Worm (Caenorhabditis elegans) whole organism, young adult: ENCODE data around the gene C44F1.1.

ENCODE experiments used
- ama-1 ChIP-seq, 3 experiments: fragments of 150-350 bp in 1 of 3; sonication (generic microtip) in 2 of 3; optimal IDR thresholded peaks; 2 replicates each; lab custom pipeline; 2014 to 2018; ENCODE audit warnings: missing biosample characterization in 2 of 3, missing genetic modification characterization in 2 of 3, missing genetic modification reagents in 2 of 3
- ceh-58 ChIP-seq: fragments of 200-800 bp; sonication (Bioruptor generic); IDR thresholded peaks from 2 replicates; pipeline ENCODE4 v1.3.6; 2022; ENCODE audit warnings: missing genetic modification characterization, missing compliant biosample characterization
- dpff-1 ChIP-seq: sonication (generic microtip); optimal IDR thresholded peaks from 2 replicates; lab custom pipeline; 2017; ENCODE audit warnings: mild to moderate bottlenecking, missing genetic modification characterization, missing compliant biosample characterization
- egl-44 ChIP-seq: fragments of 200-800 bp; sonication (Bioruptor generic); IDR thresholded peaks from 2 replicates; pipeline ENCODE4 v1.3.6; 2022; ENCODE audit warnings: missing genetic modification reagents, missing genetic modification characterization, missing compliant biosample characterization
- hmg-20 ChIP-seq: fragments of 200-800 bp; sonication (Bioruptor generic); IDR thresholded peaks from 2 replicates; pipeline ENCODE4 v1.3.6; 2022; ENCODE audit warnings: missing genetic modification reagents, missing genetic modification characterization, missing compliant biosample characterization
- let-526 ChIP-seq: fragments of 200-800 bp; sonication (Bioruptor generic); IDR thresholded peaks from 2 replicates; pipeline ENCODE4 v1.3.6; 2022; ENCODE audit warnings: missing genetic modification reagents, missing genetic modification characterization, missing compliant biosample characterization
- lin-35 ChIP-seq, 3 experiments: fragments of 150-350 bp in 2 of 3; sonication (generic microtip) in 1 of 3; optimal IDR thresholded peaks; 2 replicates each; lab custom pipeline; 2014 to 2018; ENCODE audit warnings: missing biosample characterization in 3 of 3, missing genetic modification characterization in 3 of 3, missing genetic modification reagents in 3 of 3
- lir-1 ChIP-seq: fragments of 200-800 bp; sonication (Bioruptor generic); conservative IDR thresholded peaks from 2 replicates; pipeline ENCODE4 v1.3.6; 2022; ENCODE audit warnings: missing genetic modification reagents, missing genetic modification characterization, missing compliant biosample characterization
- pha-4 ChIP-seq: fragments of 150-350 bp; sonication (generic microtip); optimal IDR thresholded peaks from 2 replicates; lab custom pipeline; 2014; ENCODE audit warnings: missing biosample characterization, missing genetic modification reagents, missing genetic modification characterization
- sea-2 ChIP-seq: fragments of 200-800 bp; sonication (Bioruptor generic); IDR thresholded peaks from 2 replicates; pipeline ENCODE4 v1.3.6; 2022; ENCODE audit warnings: missing genetic modification characterization, missing compliant biosample characterization
- snpc-4 ChIP-seq, 5 experiments: fragments of 150-350 bp in 1 of 5; sonication (generic microtip) in 4 of 5; optimal IDR thresholded peaks; 2 replicates each; lab custom pipeline; 2014 to 2018; ENCODE audit warnings: missing genetic modification characterization in 5 of 5, missing biosample characterization in 3 of 5, antibody characterized with exemption in 2 of 5, mild to moderate bottlenecking in 2 of 5, missing compliant biosample characterization in 2 of 5, missing genotype in 2 of 5, moderate library complexity in 2 of 5, missing genetic modification reagents in 1 of 5
- tbp1 ChIP-seq: fragments of 200-800 bp; sonication (Bioruptor generic); optimal IDR thresholded peaks from 2 replicates; lab custom pipeline; 2018; ENCODE audit warnings: mild to moderate bottlenecking, missing genetic modification characterization, missing compliant biosample characterization

- no peak for TF ChIP-seq lir-1 (GFP tag; lab: Robert Waterston, UW)
- TF ChIP-seq egl-44: no peak
- TF ChIP-seq dpff-1 (tag; lab: Kevin White, UChicago): no peak
- TF ChIP-seq hmg-20 (GFP tag; lab: Robert Waterston, UW): no peak
- TF ChIP-seq let-526 (GFP tag; lab: Robert Waterston, UW): no peak
- no peak for TF ChIP-seq sea-2 (GFP tag; lab: Robert Waterston, UW)
- no peak for TF ChIP-seq pha-4
- TF ChIP-seq tbp1: peak; percentile 4
- no peak for TF ChIP-seq ama-1 (optimal IDR thresholded peaks at IDR 0.05; lab: Kevin White, UChicago)
- TF ChIP-seq ama-1 (GFP tag; optimal IDR thresholded peaks at IDR 0.05; lab: Kevin White, UChicago): peak in 1 of 2 experiments; percentile 12
- TF ChIP-seq ceh-58 (GFP tag; lab: Robert Waterston, UW): no peak
- no peak for TF ChIP-seq snpc-4 (GFP tag; optimal IDR thresholded peaks at IDR 0.05; lab: Kevin White, UChicago)
- no peak for TF ChIP-seq snpc-4 (tag; optimal IDR thresholded peaks at IDR 0.05; lab: Kevin White, UChicago)
- no peak for TF ChIP-seq lin-35 (GFP tag; optimal IDR thresholded peaks at IDR 0.05; lab: Kevin White, UChicago)
Observed at ce11 chrIII:3723726-3724125, 41.6 kb downstream of the C44F1.1 start.
